Fruit fly (Drosophila melanogaster): ENCODE data around the gene CG31673.

DNA sequence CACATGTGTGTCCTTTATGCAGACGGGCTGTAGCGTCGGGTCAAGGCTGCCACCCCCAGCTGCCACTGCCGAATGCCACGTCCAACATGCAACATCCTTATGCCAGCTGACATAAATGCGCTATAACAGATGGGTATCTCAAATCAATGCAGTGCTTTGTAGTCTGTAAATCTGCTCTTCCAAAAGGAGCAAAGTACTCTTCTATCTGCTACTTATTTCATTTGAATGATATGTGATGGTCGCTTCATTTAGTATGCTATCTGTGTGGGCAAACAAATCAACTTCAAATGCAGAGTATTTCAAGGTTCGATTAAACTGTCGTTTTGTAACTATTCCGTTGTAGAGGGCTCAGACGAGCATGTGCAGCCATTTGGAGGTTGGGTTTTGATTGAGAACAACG, 20.2 kb upstream of the CG31673 start:
- TF ChIP-seq CG14860 (GFP tag; IDR thresholded peaks at IDR 0.05; ENCODE audit: partially characterized antibody) (no peak), CG17568 (GFP tag; optimal IDR thresholded peaks at IDR 0.05) (no peak), vvl (GFP tag; IDR thresholded peaks at IDR 0.05) (no peak), btn (GFP tag; optimal IDR thresholded peaks at IDR 0.05) (no peak), CG17328 (GFP tag; IDR thresholded peaks at IDR 0.05) (no peak), CG2202 (tag; optimal IDR thresholded peaks at IDR 0.05) (no peak), tx (GFP tag; optimal IDR thresholded peaks at IDR 0.05) (no peak), Oaz (GFP tag; IDR thresholded peaks at IDR 0.05) (no peak), row (GFP tag; IDR thresholded peaks at IDR 0.05) (no peak), Elba2 (GFP tag; optimal IDR thresholded peaks at IDR 0.05) (no peak), eyg (GFP tag; optimal IDR thresholded peaks at IDR 0.05) (no peak)

Data from whole organism, embryonic.